Fruit fly (Drosophila melanogaster) whole organism, prepupa: Measurements from ENCODE around the gene CanA-14F.

Experiments
- CG10631 ChIP-seq: fragments of 200-800 bp; sonication (Bioruptor generic); optimal IDR thresholded peaks from 2 replicates; lab custom pipeline; 2016; ENCODE audit warnings: missing biosample characterization, missing genetic modification characterization
- CG11902 ChIP-seq: fragments of 200-800 bp; sonication (Bioruptor generic); optimal IDR thresholded peaks from 3 replicates; lab custom pipeline; 2016; ENCODE audit warnings: missing biosample characterization, missing genetic modification characterization
- CG1621 ChIP-seq: fragments of 200-800 bp; sonication (Bioruptor generic); optimal IDR thresholded peaks from 3 replicates; lab custom pipeline; 2018; ENCODE audit warnings: missing biosample characterization, mild to moderate bottlenecking, missing genetic modification characterization
- CG16779 ChIP-seq: fragments of 200-800 bp; sonication (Bioruptor generic); optimal IDR thresholded peaks from 3 replicates; lab custom pipeline; 2017; ENCODE audit warnings: missing biosample characterization, mild to moderate bottlenecking, missing genetic modification characterization
- CG31627 ChIP-seq: fragments of 200-800 bp; sonication (Bioruptor generic); optimal IDR thresholded peaks from 3 replicates; lab custom pipeline; 2016; ENCODE audit warnings: missing biosample characterization, missing genetic modification characterization
- CG32006 ChIP-seq: fragments of 200-800 bp; sonication (Bioruptor generic); optimal IDR thresholded peaks from 3 replicates; lab custom pipeline; 2017; ENCODE audit warnings: missing biosample characterization, mild to moderate bottlenecking, missing genetic modification characterization
- CG3919 ChIP-seq: fragments of 200-800 bp; sonication (Bioruptor generic); optimal IDR thresholded peaks from 3 replicates; lab custom pipeline; 2016; ENCODE audit warnings: missing biosample characterization, missing genetic modification characterization
- CG6276 ChIP-seq: fragments of 200-800 bp; sonication (Bioruptor generic); optimal IDR thresholded peaks from 2 replicates; lab custom pipeline; 2017; ENCODE audit warnings: missing biosample characterization, mild to moderate bottlenecking, missing genetic modification characterization
- CG6854 ChIP-seq: fragments of 200-800 bp; sonication (Bioruptor generic); optimal IDR thresholded peaks from 2 replicates; lab custom pipeline; 2017; ENCODE audit warnings: missing biosample characterization, mild to moderate bottlenecking, missing genetic modification characterization
- CG8319 ChIP-seq: fragments of 200-800 bp; sonication (Bioruptor generic); optimal IDR thresholded peaks from 3 replicates; lab custom pipeline; 2016; ENCODE audit warnings: missing biosample characterization, missing genetic modification characterization
- CG8632 ChIP-seq: fragments of 200-800 bp; sonication (Bioruptor generic); optimal IDR thresholded peaks from 3 replicates; lab custom pipeline; 2016; ENCODE audit warnings: missing biosample characterization, missing genetic modification characterization
- CG9139 ChIP-seq: fragments of 200-800 bp; sonication (Bioruptor generic); optimal IDR thresholded peaks from 3 replicates; lab custom pipeline; 2017; ENCODE audit warnings: missing biosample characterization, mild to moderate bottlenecking, missing genetic modification characterization
- Eip93F ChIP-seq: fragments of 200-800 bp; sonication (Bioruptor generic); optimal IDR thresholded peaks from 2 replicates; lab custom pipeline; 2016; ENCODE audit warnings: missing biosample characterization, mild to moderate bottlenecking, missing genetic modification characterization
- Ets96B ChIP-seq: fragments of 200-800 bp; optimal IDR thresholded peaks from 2 replicates; lab custom pipeline; 2019; ENCODE audit warnings: missing biosample characterization, mild to moderate bottlenecking, missing genetic modification characterization, moderate library complexity
- Hr38 ChIP-seq: sonication (Bioruptor generic); optimal IDR thresholded peaks from 2 replicates; lab custom pipeline; 2016; ENCODE audit warnings: missing biosample characterization, missing genetic modification characterization
- Hr39 ChIP-seq: fragments of 200-800 bp; sonication (Bioruptor generic); optimal IDR thresholded peaks from 2 replicates; lab custom pipeline; 2016; ENCODE audit warnings: missing biosample characterization, missing genetic modification characterization
- Lpt ChIP-seq: fragments of 200-800 bp; sonication (Bioruptor generic); optimal IDR thresholded peaks from 3 replicates; lab custom pipeline; 2016; ENCODE audit warnings: missing biosample characterization, missing genetic modification characterization
- Met ChIP-seq: fragments of 200-800 bp; sonication (Bioruptor generic); optimal IDR thresholded peaks from 3 replicates; lab custom pipeline; 2016; ENCODE audit warnings: missing biosample characterization, missing genetic modification characterization
- OdsH ChIP-seq: fragments of 200-800 bp; sonication (Bioruptor generic); optimal IDR thresholded peaks from 3 replicates; lab custom pipeline; 2016; ENCODE audit warnings: missing biosample characterization, missing genetic modification characterization
- Smox ChIP-seq: fragments of 200-800 bp; sonication (Bioruptor generic); optimal IDR thresholded peaks from 3 replicates; lab custom pipeline; 2016; ENCODE audit warnings: missing biosample characterization, missing genetic modification characterization
- Sox102F ChIP-seq: fragments of 200-800 bp; sonication (Bioruptor generic); optimal IDR thresholded peaks from 2 replicates; lab custom pipeline; 2016; ENCODE audit warnings: missing biosample characterization, mild to moderate bottlenecking, missing genetic modification characterization
- Sox14 ChIP-seq: fragments of 200-800 bp; sonication (Bioruptor generic); optimal IDR thresholded peaks from 3 replicates; lab custom pipeline; 2016; ENCODE audit warnings: missing biosample characterization, missing genetic modification characterization
- Sox15 ChIP-seq: fragments of 200-800 bp; sonication (Bioruptor generic); optimal IDR thresholded peaks from 3 replicates; lab custom pipeline; 2016; ENCODE audit warnings: missing biosample characterization, missing genetic modification characterization
- achi ChIP-seq: fragments of 200-800 bp; sonication (Bioruptor generic); optimal IDR thresholded peaks from 3 replicates; lab custom pipeline; 2016; ENCODE audit warnings: missing biosample characterization, missing genetic modification characterization
- acj6 ChIP-seq: fragments of 200-800 bp; sonication (Bioruptor generic); optimal IDR thresholded peaks from 3 replicates; lab custom pipeline; 2016; ENCODE audit warnings: missing biosample characterization, missing genetic modification characterization
- dac ChIP-seq: fragments of 200-800 bp; sonication (Bioruptor generic); optimal IDR thresholded peaks from 2 replicates; lab custom pipeline; 2017; ENCODE audit warnings: missing biosample characterization, mild to moderate bottlenecking, missing genetic modification characterization
- dsx ChIP-seq: fragments of 200-800 bp; optimal IDR thresholded peaks from 3 replicates; lab custom pipeline; 2019; ENCODE audit warnings: missing biosample characterization, mild to moderate bottlenecking, missing genetic modification characterization, moderate library complexity; ENCODE audit not compliant: poor library complexity, severe bottlenecking
- eg ChIP-seq: fragments of 200-800 bp; sonication (Bioruptor generic); IDR thresholded peaks from 3 replicates; pipeline ENCODE4 v1.3.6; 2022; ENCODE audit warnings: missing biosample characterization, missing genetic modification characterization
- esn ChIP-seq: fragments of 200-800 bp; sonication (Bioruptor generic); optimal IDR thresholded peaks from 2 replicates; lab custom pipeline; 2016; ENCODE audit warnings: missing biosample characterization, mild to moderate bottlenecking, missing genetic modification characterization, moderate library complexity
- fd85E ChIP-seq: fragments of 200-800 bp; sonication (Bioruptor generic); optimal IDR thresholded peaks from 3 replicates; lab custom pipeline; 2016; ENCODE audit warnings: missing biosample characterization, missing genetic modification characterization
- fkh ChIP-seq: fragments of 200-800 bp; sonication (Bioruptor generic); optimal IDR thresholded peaks from 3 replicates; lab custom pipeline; 2017; ENCODE audit warnings: missing biosample characterization, mild to moderate bottlenecking, missing genetic modification characterization, moderate library complexity
- net ChIP-seq: fragments of 200-800 bp; sonication (Bioruptor generic); optimal IDR thresholded peaks from 3 replicates; lab custom pipeline; 2016; ENCODE audit warnings: missing biosample characterization, missing genetic modification characterization
- ss ChIP-seq, 2 experiments: fragments of 200-800 bp; sonication (Bioruptor generic); optimal IDR thresholded peaks; 2 replicates in 1 of 2; 3 replicates in 1 of 2; lab custom pipeline; 2017 to 2018; ENCODE audit warnings: mild to moderate bottlenecking in 2 of 2, missing biosample characterization in 2 of 2, missing genetic modification characterization in 2 of 2, moderate library complexity in 1 of 2
- topi ChIP-seq: fragments of 200-800 bp; sonication (Bioruptor generic); optimal IDR thresholded peaks from 3 replicates; lab custom pipeline; 2016; ENCODE audit warnings: missing biosample characterization, missing genetic modification characterization

The CanA-14F gene

dm6 chrX:16633181-16633957 lies 46.4 kb upstream of the CanA-14F start (continued):
- TF ChIP-seq ss (GFP tag; optimal IDR thresholded peaks at IDR 0.05; lab: Kevin White, UChicago) (no peak), Sox14 (GFP tag; lab: Kevin White, UChicago) (no peak), dsx (GFP tag; lab: Kevin White, UChicago) (no peak), CG8632 (GFP tag; lab: Kevin White, UChicago) (no peak), topi (no peak), CG9139 (GFP tag; lab: Kevin White, UChicago) (no peak), dac (GFP tag; lab: Kevin White, UChicago) (peak; percentile 48), CG3919 (GFP tag; lab: Kevin White, UChicago) (no peak), Hr38 (GFP tag; lab: Kevin White, UChicago) (no peak), Hr39 (GFP tag; lab: Kevin White, UChicago) (no peak), eg (GFP tag; lab: Robert Waterston, UW) (peak; percentile 25; the same call in 2 of the 3 replicates), net (GFP tag; lab: Kevin White, UChicago) (peak; percentile 22), CG6854 (GFP tag; lab: Kevin White, UChicago) (no peak)
- TF ChIP-seq, all 60 proteins: peak for 16

- no peak for TF ChIP-seq eg (GFP tag; lab: Robert Waterston, UW)
- TF ChIP-seq OdsH (GFP tag; lab: Kevin White, UChicago), result no peak
- TF ChIP-seq CG3919 (GFP tag; lab: Kevin White, UChicago), result no peak
- no peak for TF ChIP-seq CG6276 (GFP tag; lab: Kevin White, UChicago)
- TF ChIP-seq CG1621 (tag; lab: Kevin White, UChicago), result no peak
- no peak for TF ChIP-seq acj6
- TF ChIP-seq esn, result no peak
- TF ChIP-seq Eip93F (GFP tag; lab: Kevin White, UChicago), result no peak
These were observed 45.2 kb upstream of the CanA-14F start, which contains the start of gene CG9777 for dm6 chrX:16632135-16632534. TSS of gene CG9777 (minus strand) at chrX:16632235.

dm6 chrX:16624519-16624918 lies 37.5 kb upstream of the CanA-14F start:
- TF ChIP-seq Sox102F (no peak), CG11902 (GFP tag; lab: Kevin White, UChicago) (no peak), Met (GFP tag; lab: Kevin White, UChicago) (no peak), CG31627 (GFP tag; lab: Kevin White, UChicago) (no peak), CG16779 (tag; lab: Kevin White, UChicago) (no peak), achi (GFP tag; lab: Kevin White, UChicago) (no peak)

dm6 chrX:16623524-16623923 lies 36.6 kb upstream of the CanA-14F start:
- TF ChIP-seq Smox (GFP tag; lab: Kevin White, UChicago) (no peak), fkh (no peak), dac (GFP tag; lab: Kevin White, UChicago) (no peak), CG31627 (GFP tag; lab: Kevin White, UChicago) (no peak), fd85E (GFP tag; lab: Kevin White, UChicago) (no peak), Lpt (GFP tag; lab: Kevin White, UChicago) (no peak), eg (GFP tag; lab: Robert Waterston, UW) (no peak), dsx (GFP tag; lab: Kevin White, UChicago) (no peak), CG3919 (GFP tag; lab: Kevin White, UChicago) (no peak), CG32006 (no peak), CG6854 (GFP tag; lab: Kevin White, UChicago) (no peak), Sox15 (no peak), CG10631 (GFP tag; lab: Kevin White, UChicago) (no peak), CG8319 (no peak), Ets96B (tag; lab: Kevin White, UChicago) (no peak)
